Fruit fly (Drosophila melanogaster): ENCODE measurements around the gene CG34250.

CG34250 gene

DNA sequence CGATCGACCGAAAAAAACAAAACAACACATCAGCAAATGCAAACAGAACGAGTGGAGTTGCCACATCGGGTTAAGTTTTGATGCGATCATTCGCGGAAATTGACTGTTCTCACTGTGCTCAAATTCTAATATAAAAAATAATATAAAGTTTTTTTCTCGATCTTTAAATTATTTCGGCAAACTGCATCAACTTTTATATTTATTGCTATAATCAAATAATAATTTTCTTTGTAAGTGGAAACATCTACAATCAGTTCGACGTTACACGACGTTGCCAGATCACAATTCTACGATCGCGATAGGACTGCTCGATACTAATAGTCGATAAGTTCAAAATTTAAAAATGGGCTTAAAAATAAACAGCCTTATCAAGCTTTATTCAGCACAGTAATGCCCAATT is 47.2 kb upstream of the CG34250 start, which contains the start of gene Gorab (continued):
- TF ChIP-seq nerfin-2 (GFP tag; IDR thresholded peaks at IDR 0.05; ENCODE audit: partially characterized antibody) (no peak), Awh (GFP tag; IDR thresholded peaks at IDR 0.05) (peak; percentile 91), stwl (tag; optimal IDR thresholded peaks at IDR 0.05) (peak; percentile 93), tio (GFP tag; optimal IDR thresholded peaks at IDR 0.05) (peak; percentile 91), CG14441 (GFP tag; IDR thresholded peaks at IDR 0.05) (peak; percentile 97), CG7839 (tag; optimal IDR thresholded peaks at IDR 0.05) (peak; percentile 91), HLH3B (GFP tag; IDR thresholded peaks at IDR 0.05) (peak; percentile 95), Dad (GFP tag; optimal IDR thresholded peaks at IDR 0.05) (peak; percentile 73), sima (GFP tag; optimal IDR thresholded peaks at IDR 0.05) (no peak), HmgZ (tag; optimal IDR thresholded peaks at IDR 0.05) (peak; percentile 81), Fer3 (tag; optimal IDR thresholded peaks at IDR 0.05) (peak; percentile 87), tx (GFP tag; optimal IDR thresholded peaks at IDR 0.05) (peak; percentile 80), lola (GFP tag; optimal IDR thresholded peaks at IDR 0.05) (peak in 1 of 3 experiments; percentile 86), Atf3 (GFP tag; optimal IDR thresholded peaks at IDR 0.05) (peak; percentile 83), Camta (GFP tag; optimal IDR thresholded peaks at IDR 0.05) (peak; percentile 75), CG3995 (GFP tag; optimal IDR thresholded peaks at IDR 0.05) (peak; percentile 38), CG42726 (GFP tag; IDR thresholded peaks at IDR 0.05; ENCODE audit: partially characterized antibody) (no peak), crc (GFP tag; optimal IDR thresholded peaks at IDR 0.05) (no peak), hth (optimal IDR thresholded peaks at IDR 0.05) (no peak), p53 (GFP tag; optimal IDR thresholded peaks at IDR 0.05) (no peak), CG6654 (GFP tag; optimal IDR thresholded peaks at IDR 0.05) (peak; percentile 43), Dbx (GFP tag; IDR thresholded peaks at IDR 0.05) (peak; percentile 95), CG32772 (GFP tag; IDR thresholded peaks at IDR 0.05) (peak; percentile 97), toy (GFP tag; IDR thresholded peaks at IDR 0.05) (peak; percentile 90), Nf-YA (GFP tag; IDR thresholded peaks at IDR 0.05) (peak; percentile 86), D19A (tag; optimal IDR thresholded peaks at IDR 0.05) (peak; percentile 88), C15 (GFP tag; IDR thresholded peaks at IDR 0.05) (peak; percentile 86), Taf1 (GFP tag; IDR thresholded peaks at IDR 0.05) (peak; percentile 90), CG10543 (GFP tag; optimal IDR thresholded peaks at IDR 0.05) (peak; percentile 61), Meics (GFP tag; optimal IDR thresholded peaks at IDR 0.05) (peak; percentile 79), Dip3 (GFP tag; optimal IDR thresholded peaks at IDR 0.05) (peak; percentile 80), Ada2b (GFP tag; IDR thresholded peaks at IDR 0.05) (peak; percentile 96), CG34224 (GFP tag; IDR thresholded peaks at IDR 0.05; ENCODE audit: partially characterized antibody) (no peak), gem (tag; optimal IDR thresholded peaks at IDR 0.05) (peak; percentile 90), CG11093 (GFP tag; IDR thresholded peaks at IDR 0.05) (peak; percentile 92), peb (GFP tag; IDR thresholded peaks at IDR 0.05) (peak; percentile 87), sens (GFP tag) (peak; percentile 96), oc (tag; optimal IDR thresholded peaks at IDR 0.05) (peak; percentile 80), cwo (GFP tag; optimal IDR thresholded peaks at IDR 0.05) (peak; percentile 41), dimm (GFP tag; IDR thresholded peaks at IDR 0.05) (peak; percentile 87), ranshi (GFP tag; IDR thresholded peaks at IDR 0.05) (peak; percentile 92), CG7786 (GFP tag; optimal IDR thresholded peaks at IDR 0.05) (peak; percentile 63), CG4360 (GFP tag; IDR thresholded peaks at IDR 0.05) (peak; percentile 69), pb (GFP tag; optimal IDR thresholded peaks at IDR 0.05) (no peak), E2f1 (GFP tag; IDR thresholded peaks at IDR 0.05) (peak; percentile 96), MESR4 (GFP tag; optimal IDR thresholded peaks at IDR 0.05) (no peak), abd-A (tag; optimal IDR thresholded peaks at IDR 0.05) (no peak), Gug (GFP tag; IDR thresholded peaks at IDR 0.05) (peak; percentile 92), danr (GFP tag; IDR thresholded peaks at IDR 0.05) (peak; percentile 61; the same call in 1 of the 2 replicates), CG2889 (GFP tag; IDR thresholded peaks at IDR 0.05) (peak; percentile 96), ems (GFP tag; optimal IDR thresholded peaks at IDR 0.05) (peak; percentile 85), NC2α (GFP tag; optimal IDR thresholded peaks at IDR 0.05) (no peak)
